Fruit fly (Drosophila melanogaster): ENCODE data around the gene CG17919.

The CG17919 gene

DNA sequence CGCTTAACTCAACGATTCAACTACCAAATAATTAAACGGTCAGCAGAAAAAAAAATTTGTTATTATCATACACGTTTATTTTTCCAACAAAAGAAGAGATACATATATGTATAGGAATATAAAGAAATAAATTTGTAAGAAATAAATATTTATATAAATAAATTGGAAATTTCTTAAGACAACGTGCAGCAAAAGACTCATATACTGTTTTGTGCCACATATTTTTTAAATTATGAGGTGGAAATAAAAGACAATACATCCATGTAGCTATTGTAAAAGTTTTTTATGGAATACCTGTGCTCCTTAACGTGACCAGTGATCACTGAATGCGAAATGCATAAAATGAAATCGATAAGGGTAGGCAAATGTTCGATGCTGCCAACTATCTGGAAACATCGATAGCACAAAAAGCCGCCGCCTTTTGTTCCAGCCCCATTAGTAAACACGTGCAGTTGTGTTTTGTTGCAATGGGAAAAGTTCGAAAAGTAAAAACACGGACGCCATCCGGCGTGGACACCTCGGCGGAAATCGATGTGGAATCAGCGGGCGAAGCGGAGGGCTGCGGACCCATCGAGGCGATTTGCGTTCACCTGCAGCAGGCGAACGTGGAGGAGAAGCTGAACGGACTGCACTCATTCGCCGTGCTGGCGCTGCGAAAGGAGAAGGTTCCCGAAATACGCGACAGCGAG, 24.9 kb downstream of the CG17919 start, which contains the start of gene CG10286 (continued):
- TF ChIP-seq CG2116 (GFP tag; optimal IDR thresholded peaks at IDR 0.05) (peak; percentile 56), sug (tag; optimal IDR thresholded peaks at IDR 0.05) (peak; percentile 52), usp (GFP tag; optimal IDR thresholded peaks at IDR 0.05) (no peak), unpg (GFP tag; optimal IDR thresholded peaks at IDR 0.05) (peak; percentile 36), rib (GFP tag; IDR thresholded peaks at IDR 0.05) (peak; percentile 11; the same call in 1 of the 2 replicates), CG16813 (GFP tag; IDR thresholded peaks at IDR 0.05; ENCODE audit: partially characterized antibody) (peak; percentile 70), CG30403 (GFP tag; optimal IDR thresholded peaks at IDR 0.05) (peak; percentile 12), wek (GFP tag; optimal IDR thresholded peaks at IDR 0.05) (peak; percentile 77), CG10979 (tag; optimal IDR thresholded peaks at IDR 0.05) (peak; percentile 24), mld (GFP tag; IDR thresholded peaks at IDR 0.05; ENCODE audit: partially characterized antibody) (0 out of 3 replicates have a peak, but pooled peaks have one; percentile 18), E2f1 (GFP tag; IDR thresholded peaks at IDR 0.05) (no peak), CG11398 (GFP tag; optimal IDR thresholded peaks at IDR 0.05) (no peak), grau (tag; optimal IDR thresholded peaks at IDR 0.05) (peak; percentile 38), CG15479 (GFP tag; optimal IDR thresholded peaks at IDR 0.05) (no peak), exex (tag; optimal IDR thresholded peaks at IDR 0.05) (peak; percentile 15), nerfin-1 (tag; optimal IDR thresholded peaks at IDR 0.05) (peak; percentile 76), Hr3 (GFP tag; optimal IDR thresholded peaks at IDR 0.05) (peak; percentile 20), Tbp (GFP tag; optimal IDR thresholded peaks at IDR 0.05) (no peak), CG13424 (tag; optimal IDR thresholded peaks at IDR 0.05) (peak; percentile 7), nmo (GFP tag; optimal IDR thresholded peaks at IDR 0.05) (peak; percentile 34), Scr (GFP tag; IDR thresholded peaks at IDR 0.05; ENCODE audit: partially characterized antibody) (peak; percentile 75), CG11695 (GFP tag; IDR thresholded peaks at IDR 0.05) (0 out of 3 replicates have a peak, but pooled peaks have one; percentile 8), HLHmδ (GFP tag; optimal IDR thresholded peaks at IDR 0.05) (no peak), CG17912 (GFP tag; optimal IDR thresholded peaks at IDR 0.05) (peak; percentile 21), pb (GFP tag; optimal IDR thresholded peaks at IDR 0.05) (peak; percentile 5), dati (GFP tag; IDR thresholded peaks at IDR 0.05) (no peak), CG33213 (GFP tag; optimal IDR thresholded peaks at IDR 0.05) (peak; percentile 47), Dek (tag; optimal IDR thresholded peaks at IDR 0.05) (peak; percentile 47), vvl (GFP tag; IDR thresholded peaks at IDR 0.05) (peak; percentile 72), CG3995 (GFP tag; optimal IDR thresholded peaks at IDR 0.05) (peak; percentile 98), tx (GFP tag; optimal IDR thresholded peaks at IDR 0.05) (no peak), CG7372 (GFP tag; IDR thresholded peaks at IDR 0.05) (no peak), Dbx (GFP tag; IDR thresholded peaks at IDR 0.05) (peak; percentile 58; the same call in 2 of the 3 replicates), CG8924 (tag; optimal IDR thresholded peaks at IDR 0.05) (peak; percentile 86), CG13775 (GFP tag; optimal IDR thresholded peaks at IDR 0.05) (peak; percentile 23), luna (GFP tag; optimal IDR thresholded peaks at IDR 0.05) (no peak), CG6272 (GFP tag; IDR thresholded peaks at IDR 0.05) (peak; percentile 50; the same call in 1 of the 2 replicates), emc (GFP tag; optimal IDR thresholded peaks at IDR 0.05) (no peak), bigmax (GFP tag; optimal IDR thresholded peaks at IDR 0.05) (no peak), CG4424 (GFP tag; optimal IDR thresholded peaks at IDR 0.05) (no peak), Sry-δ (GFP tag; optimal IDR thresholded peaks at IDR 0.05) (peak; percentile 83), Opbp (GFP tag; IDR thresholded peaks at IDR 0.05; ENCODE audit: partially characterized antibody) (peak; percentile 83), lab (GFP tag; optimal IDR thresholded peaks at IDR 0.05) (peak; percentile 53), PHDP (tag; optimal IDR thresholded peaks at IDR 0.05) (peak; percentile 58), maf-S (GFP tag; optimal IDR thresholded peaks at IDR 0.05) (no peak), CG15696 (tag; optimal IDR thresholded peaks at IDR 0.05) (no peak), CG12942 (GFP tag; optimal IDR thresholded peaks at IDR 0.05) (no peak), eve (GFP tag; optimal IDR thresholded peaks at IDR 0.05) (no peak), ssp (GFP tag; IDR thresholded peaks at IDR 0.05) (peak; percentile 48)

All from whole organism, embryonic.